Fruit fly (Drosophila melanogaster): Measurements from ENCODE around the gene CG9130.

DNA sequence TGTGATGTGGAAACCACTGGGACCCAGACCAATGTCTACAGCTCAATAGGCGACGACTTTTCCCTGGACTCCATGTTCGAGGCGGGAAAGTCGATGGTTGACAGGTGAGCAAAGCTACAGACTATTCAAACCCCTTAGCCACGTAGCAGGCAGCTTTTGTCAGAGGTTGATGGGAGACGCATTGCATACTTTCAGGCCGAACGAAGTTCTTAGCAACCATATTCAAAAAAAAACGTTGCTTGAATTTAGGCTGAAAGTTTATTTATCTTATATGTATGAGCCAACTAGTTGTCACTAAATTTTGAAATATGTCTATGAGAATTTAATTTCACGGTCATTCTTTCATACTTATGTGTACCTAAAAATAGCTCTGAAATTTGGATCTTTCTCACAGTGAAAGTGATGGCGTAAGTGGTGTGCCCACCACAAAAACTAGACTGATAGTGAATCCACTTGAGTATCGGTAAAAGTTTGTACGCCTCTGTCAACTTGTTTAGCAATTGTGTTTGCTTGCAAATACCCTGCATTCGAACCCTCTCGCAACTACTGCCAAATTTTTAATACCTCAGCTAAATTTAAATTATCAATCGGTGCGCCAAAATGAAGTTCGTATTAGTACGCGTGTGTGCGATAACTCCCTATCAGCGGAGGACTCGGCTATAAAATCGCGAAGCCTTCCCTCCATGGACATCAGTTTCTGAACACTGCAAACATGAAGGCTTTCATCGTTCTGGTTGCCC, 45.0 kb upstream of the CG9130 start, which contains the start of gene LysB:
- TF ChIP-seq CG8478 (optimal IDR thresholded peaks at IDR 0.05) (no peak), CTCF (optimal IDR thresholded peaks at IDR 0.05) (peak in 1 of 2 experiments; percentile 36)

All from S2 (cell line).